Worm (Caenorhabditis elegans): ENCODE data around the gene max-1.

- TF ChIP-seq lsy-2 (tag; optimal IDR thresholded peaks at IDR 0.05) = no peak
- no peak for TF ChIP-seq ztf-11 (tag; optimal IDR thresholded peaks at IDR 0.05)
- no peak for TF ChIP-seq ham-2 (GFP tag; optimal IDR thresholded peaks at IDR 0.05)
Observed at ce11 chrV:13111599-13112191, 8.3 kb downstream of the max-1 start.

Measured in whole organism, mixed stage, embryonic.